Fruit fly (Drosophila melanogaster): ENCODE measurements around the gene betaNACtes1.

betaNACtes1 gene

DNA sequence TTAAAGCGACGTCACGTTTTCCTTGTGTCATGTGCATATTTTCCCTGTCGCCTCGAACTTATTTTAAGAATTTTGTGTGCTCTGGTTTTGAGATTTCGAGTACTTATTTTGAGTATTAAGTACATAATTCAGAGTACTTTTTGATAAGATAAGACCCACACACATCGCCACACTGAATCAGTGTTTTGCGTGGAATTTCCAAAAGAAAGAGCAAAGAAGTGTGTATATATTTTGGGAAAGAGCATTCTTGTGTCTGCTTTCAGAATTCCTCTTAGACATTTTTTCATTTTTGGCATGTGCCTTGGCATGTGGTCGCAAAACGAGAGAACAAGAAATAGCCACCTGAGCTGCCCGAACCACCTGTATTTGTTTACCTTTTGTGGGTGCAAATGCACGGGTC, 43.4 kb upstream of the betaNACtes1 start (continued):
- TF ChIP-seq CG16863 (GFP tag; optimal IDR thresholded peaks at IDR 0.05), result no peak
- TF ChIP-seq Taf1 (GFP tag; IDR thresholded peaks at IDR 0.05), result no peak
- no peak for TF ChIP-seq Dip3 (GFP tag; optimal IDR thresholded peaks at IDR 0.05)
- TF ChIP-seq btn (GFP tag; optimal IDR thresholded peaks at IDR 0.05), result no peak
- no peak for TF ChIP-seq knrl (GFP tag; IDR thresholded peaks at IDR 0.05; ENCODE audit: partially characterized antibody)
- peak; percentile 39 for TF ChIP-seq CG3281 (GFP tag; optimal IDR thresholded peaks at IDR 0.05)
- TF ChIP-seq schlank (tag; optimal IDR thresholded peaks at IDR 0.05), result no peak
- no peak for TF ChIP-seq klu (GFP tag; IDR thresholded peaks at IDR 0.05)
- TF ChIP-seq Doc3 (GFP tag; IDR thresholded peaks at IDR 0.05; ENCODE audit: partially characterized antibody), result no peak
- no peak for TF ChIP-seq ab (GFP tag; optimal IDR thresholded peaks at IDR 0.05)
- no peak for TF ChIP-seq tup (GFP tag; optimal IDR thresholded peaks at IDR 0.05)
- TF ChIP-seq NfI (GFP tag; optimal IDR thresholded peaks at IDR 0.05), result peak; percentile 16
- TF ChIP-seq CG12391 (tag; optimal IDR thresholded peaks at IDR 0.05), result no peak
- TF ChIP-seq prd (optimal IDR thresholded peaks at IDR 0.05), result no peak
- 0 out of 3 replicates have a peak, but pooled peaks have one; percentile 5 for TF ChIP-seq prd (GFP tag; IDR thresholded peaks at IDR 0.05)
- TF ChIP-seq CG18262 (tag; optimal IDR thresholded peaks at IDR 0.05), result no peak
- no peak for TF ChIP-seq Aef1 (GFP tag; IDR thresholded peaks at IDR 0.05)
- TF ChIP-seq dmrt99B (tag; optimal IDR thresholded peaks at IDR 0.05), result no peak
- TF ChIP-seq CG2678 (tag; optimal IDR thresholded peaks at IDR 0.05), result peak; percentile 14
- TF ChIP-seq sens-2 (GFP tag; IDR thresholded peaks at IDR 0.05), result no peak
- TF ChIP-seq Drgx (GFP tag; IDR thresholded peaks at IDR 0.05), result peak; percentile 55; the same call in 1 of the 2 replicates
- no peak for TF ChIP-seq phol (tag; optimal IDR thresholded peaks at IDR 0.05)
- TF ChIP-seq CTCF (GFP tag; optimal IDR thresholded peaks at IDR 0.05), result no peak
- TF ChIP-seq Gsc (GFP tag; IDR thresholded peaks at IDR 0.05), result no peak
- TF ChIP-seq sna (GFP tag; IDR thresholded peaks at IDR 0.05; ENCODE audit: partially characterized antibody), result no peak
- TF ChIP-seq dan (GFP tag; IDR thresholded peaks at IDR 0.05), result no peak
- peak; percentile 29; the same call in 1 of the 3 replicates for TF ChIP-seq dysf (GFP tag; IDR thresholded peaks at IDR 0.05)
- no peak for TF ChIP-seq Ravus (GFP tag; IDR thresholded peaks at IDR 0.05)
- TF ChIP-seq gsb (GFP tag; IDR thresholded peaks at IDR 0.05), result no peak
- TF ChIP-seq insv (GFP tag; optimal IDR thresholded peaks at IDR 0.05), result no peak
- peak; percentile 12 for TF ChIP-seq CG7839 (tag; optimal IDR thresholded peaks at IDR 0.05)
- no peak for TF ChIP-seq CG7745 (tag; optimal IDR thresholded peaks at IDR 0.05)
- TF ChIP-seq vnd (GFP tag; IDR thresholded peaks at IDR 0.05; ENCODE audit: partially characterized antibody), result no peak
- no peak for TF ChIP-seq CG8359 (GFP tag; optimal IDR thresholded peaks at IDR 0.05; ENCODE audit: borderline replicate concordance)
- TF ChIP-seq Sry-δ (GFP tag; optimal IDR thresholded peaks at IDR 0.05), result no peak
- peak; percentile 63 for TF ChIP-seq Ets65A (GFP tag)
- no peak for TF ChIP-seq Chrac-16 (GFP tag; optimal IDR thresholded peaks at IDR 0.05)
- no peak for TF ChIP-seq Hmr (GFP tag; optimal IDR thresholded peaks at IDR 0.05)
- TF ChIP-seq CG1024 (GFP tag; IDR thresholded peaks at IDR 0.05), result no peak
- TF ChIP-seq Ptx1 (GFP tag; IDR thresholded peaks at IDR 0.05), result no peak
- TF ChIP-seq kay (GFP tag; optimal IDR thresholded peaks at IDR 0.05), result no peak
- no peak for TF ChIP-seq ind (GFP tag; optimal IDR thresholded peaks at IDR 0.05)
- peak; percentile 95 for TF ChIP-seq D19A (tag; optimal IDR thresholded peaks at IDR 0.05)
- TF ChIP-seq CG13123 (GFP tag; optimal IDR thresholded peaks at IDR 0.05), result no peak
- no peak for TF ChIP-seq so (GFP tag; IDR thresholded peaks at IDR 0.05)
- no peak for TF ChIP-seq Mes4 (GFP tag; optimal IDR thresholded peaks at IDR 0.05)
- TF ChIP-seq psq (GFP tag; optimal IDR thresholded peaks at IDR 0.05), result no peak
- no peak for TF ChIP-seq ken (GFP tag; IDR thresholded peaks at IDR 0.05)
- no peak for TF ChIP-seq CG18619 (GFP tag; optimal IDR thresholded peaks at IDR 0.05)
- 0 out of 2 replicates have a peak, but pooled peaks have one; percentile 13 for TF ChIP-seq sob (GFP tag; IDR thresholded peaks at IDR 0.05)
- no peak for TF ChIP-seq CG18599 (GFP tag; optimal IDR thresholded peaks at IDR 0.05)
- no peak for TF ChIP-seq tgo (GFP tag; IDR thresholded peaks at IDR 0.05)
- no peak for TF ChIP-seq kni (GFP tag; optimal IDR thresholded peaks at IDR 0.05)

Data from whole organism, embryonic.